Fruit fly (Drosophila melanogaster) whole organism, adult: ENCODE measurements around the gene nAChRbeta2.

ENCODE experiments used
- CG11617 ChIP-seq: fragments of 200-800 bp; sonication (Bioruptor generic); optimal IDR thresholded peaks from 2 replicates; lab custom pipeline; 2017; ENCODE audit warnings: mild to moderate bottlenecking, missing biosample characterization, missing genetic modification reagents, missing genetic modification characterization
- CG12768 ChIP-seq: fragments of 200-800 bp; sonication (Bioruptor generic); optimal IDR thresholded peaks from 2 replicates; lab custom pipeline; 2017; ENCODE audit warnings: missing biosample characterization, missing genetic modification characterization, mild to moderate bottlenecking, moderate library complexity, missing genetic modification reagents
- CG14711 ChIP-seq: fragments of 200-800 bp; sonication (Bioruptor generic); optimal IDR thresholded peaks from 2 replicates; lab custom pipeline; 2018; ENCODE audit warnings: missing biosample characterization, mild to moderate bottlenecking, missing genetic modification characterization, moderate library complexity
- CG1620 ChIP-seq: fragments of 200-800 bp; sonication (Bioruptor generic); optimal IDR thresholded peaks from 2 replicates; lab custom pipeline; 2016; ENCODE audit warnings: missing biosample characterization, missing genetic modification characterization
- CG33017 ChIP-seq: fragments of 200-800 bp; sonication (Bioruptor generic); optimal IDR thresholded peaks from 2 replicates; lab custom pipeline; 2018; ENCODE audit warnings: missing biosample characterization, mild to moderate bottlenecking, missing genetic modification characterization, moderate library complexity
- CG5204 ChIP-seq: fragments of 200-800 bp; sonication (Bioruptor generic); optimal IDR thresholded peaks from 2 replicates; lab custom pipeline; 2016; ENCODE audit warnings: missing biosample characterization, missing genetic modification characterization
- CG7045 ChIP-seq: fragments of 200-800 bp; sonication (Bioruptor generic); optimal IDR thresholded peaks from 2 replicates; lab custom pipeline; 2017; ENCODE audit warnings: missing biosample characterization, mild to moderate bottlenecking, missing genetic modification characterization
- CG7101 ChIP-seq: fragments of 200-800 bp; sonication (Bioruptor generic); optimal IDR thresholded peaks from 2 replicates; lab custom pipeline; 2018; ENCODE audit warnings: missing biosample characterization, mild to moderate bottlenecking, missing genetic modification characterization, moderate library complexity
- Clk ChIP-seq: fragments of 200-800 bp; sonication (Bioruptor generic); optimal IDR thresholded peaks from 2 replicates; lab custom pipeline; 2017; ENCODE audit warnings: missing biosample characterization, missing genetic modification characterization
- Crg-1 ChIP-seq: fragments of 200-800 bp; sonication (Bioruptor generic); optimal IDR thresholded peaks from 2 replicates; lab custom pipeline; 2016; ENCODE audit warnings: missing biosample characterization, missing genetic modification characterization
- Hr96 ChIP-seq: fragments of 200-800 bp; sonication (Bioruptor generic); optimal IDR thresholded peaks from 2 replicates; lab custom pipeline; 2016; ENCODE audit warnings: missing biosample characterization, missing genetic modification characterization
- Mnt ChIP-seq: fragments of 200-800 bp; sonication (Bioruptor generic); optimal IDR thresholded peaks from 2 replicates; lab custom pipeline; 2016; ENCODE audit warnings: missing biosample characterization, mild to moderate bottlenecking, missing genetic modification characterization
- bab1 ChIP-seq: fragments of 200-800 bp; sonication (Bioruptor generic); optimal IDR thresholded peaks from 3 replicates; lab custom pipeline; 2019; ENCODE audit warnings: missing biosample characterization, mild to moderate bottlenecking, missing genetic modification characterization, moderate library complexity
- cic ChIP-seq: fragments of 200-800 bp; sonication (Bioruptor generic); optimal IDR thresholded peaks from 2 replicates; lab custom pipeline; 2017; ENCODE audit warnings: missing biosample characterization, mild to moderate bottlenecking, missing genetic modification characterization, moderate library complexity
- cnc ChIP-seq, 2 experiments: fragments of >200 bp; optimal IDR thresholded peaks; 2 replicates each; lab custom pipeline; 2017
- kay ChIP-seq: fragments of 200-800 bp; sonication (Bioruptor generic); peaks from one replicate; lab custom pipeline; 2016; ENCODE audit warnings: missing biosample characterization, missing genetic modification characterization, borderline replicate concordance
- ovo ChIP-seq: fragments of 200-800 bp; sonication (Bioruptor generic); optimal IDR thresholded peaks from 2 replicates; lab custom pipeline; 2016; ENCODE audit warnings: missing biosample characterization, missing genetic modification characterization
- pad ChIP-seq: fragments of 200-800 bp; sonication (Bioruptor generic); optimal IDR thresholded peaks from 3 replicates; lab custom pipeline; 2017; ENCODE audit warnings: missing biosample characterization, missing genetic modification characterization, mild to moderate bottlenecking, moderate library complexity, missing genetic modification reagents
- tj ChIP-seq: fragments of 200-800 bp; sonication (Bioruptor generic); optimal IDR thresholded peaks from 3 replicates; lab custom pipeline; 2017; ENCODE audit warnings: missing biosample characterization, mild to moderate bottlenecking, missing genetic modification characterization, moderate library complexity
- toe ChIP-seq: fragments of 200-800 bp; sonication (Bioruptor generic); optimal IDR thresholded peaks from 2 replicates; lab custom pipeline; 2016; ENCODE audit warnings: missing biosample characterization, missing genetic modification characterization

The nAChRbeta2 gene

dm6 chr3R:24503627-24504026 lies 11.3 kb downstream of the nAChRbeta2 start:
- no peak for TF ChIP-seq cic
- no peak for TF ChIP-seq Clk
- TF ChIP-seq CG5204 (GFP tag; lab: Kevin White, UChicago): no peak
- TF ChIP-seq CG14711 (tag; lab: Kevin White, UChicago): no peak
- TF ChIP-seq pad (GFP tag; lab: Kevin White, UChicago): no peak
- TF ChIP-seq bab1 (GFP tag; lab: Kevin White, UChicago): no peak
- TF ChIP-seq toe (GFP tag; lab: Kevin White, UChicago): no peak
- no peak for TF ChIP-seq CG1620 (GFP tag; lab: Kevin White, UChicago)
- no peak for TF ChIP-seq CG7045 (GFP tag; lab: Kevin White, UChicago)
- no peak for TF ChIP-seq CG12768 (GFP tag; lab: Kevin White, UChicago)
- no peak for TF ChIP-seq Crg-1 (GFP tag; lab: Kevin White, UChicago)
- TF ChIP-seq CG33017 (tag; lab: Kevin White, UChicago): no peak

- TF ChIP-seq Mnt (GFP tag; lab: Kevin White, UChicago) (no peak), Clk (no peak), Crg-1 (GFP tag; lab: Kevin White, UChicago) (no peak), Hr96 (GFP tag; lab: Kevin White, UChicago) (no peak), CG14711 (tag; lab: Kevin White, UChicago) (no peak), cic (no peak), CG11617 (no peak), CG7045 (GFP tag; lab: Kevin White, UChicago) (no peak)
Observed at dm6 chr3R:24496084-24496483, 18.8 kb downstream of the nAChRbeta2 start.

- TF ChIP-seq toe (GFP tag; lab: Kevin White, UChicago) (no peak), cnc (optimal IDR thresholded peaks at IDR 0.05; lab: Kevin White, UChicago) (no peak), kay (no peak), ovo (GFP tag; lab: Kevin White, UChicago) (no peak), CG7101 (tag; lab: Kevin White, UChicago) (no peak), pad (GFP tag; lab: Kevin White, UChicago) (no peak), CG11617 (no peak), bab1 (GFP tag; lab: Kevin White, UChicago) (no peak), CG33017 (tag; lab: Kevin White, UChicago) (no peak), cic (no peak), CG7045 (GFP tag; lab: Kevin White, UChicago) (no peak), tj (GFP tag; lab: Kevin White, UChicago) (no peak), CG5204 (GFP tag; lab: Kevin White, UChicago) (no peak), CG1620 (GFP tag; lab: Kevin White, UChicago) (no peak), Clk (no peak), CG12768 (GFP tag; lab: Kevin White, UChicago) (no peak)
Observed at dm6 chr3R:24484990-24485478, 29.9 kb downstream of the nAChRbeta2 start, which contains the start of gene nAChRalpha2. Gene nAChRalpha2 (plus strand): TSS chr3R:24485428.

- TF ChIP-seq Mnt (GFP tag; lab: Kevin White, UChicago) (no peak), kay (no peak), CG11617 (no peak), CG14711 (tag; lab: Kevin White, UChicago) (no peak), toe (GFP tag; lab: Kevin White, UChicago) (no peak), tj (GFP tag; lab: Kevin White, UChicago) (no peak), Clk (no peak), ovo (GFP tag; lab: Kevin White, UChicago) (no peak), CG1620 (GFP tag; lab: Kevin White, UChicago) (no peak), CG7101 (tag; lab: Kevin White, UChicago) (no peak), Crg-1 (GFP tag; lab: Kevin White, UChicago) (no peak)
Observed at dm6 chr3R:24481040-24481439, 33.9 kb downstream of the nAChRbeta2 start.

- no peak for TF ChIP-seq CG7101 (tag; lab: Kevin White, UChicago)
- TF ChIP-seq Crg-1 (GFP tag; lab: Kevin White, UChicago): no peak
- TF ChIP-seq kay: no peak
- no peak for TF ChIP-seq bab1 (GFP tag; lab: Kevin White, UChicago)
- no peak for TF ChIP-seq cnc (optimal IDR thresholded peaks at IDR 0.05; lab: Kevin White, UChicago)
- TF ChIP-seq CG1620 (GFP tag; lab: Kevin White, UChicago): no peak
- TF ChIP-seq tj (GFP tag; lab: Kevin White, UChicago): no peak
- no peak for TF ChIP-seq pad (GFP tag; lab: Kevin White, UChicago)
- no peak for TF ChIP-seq Clk
- no peak for TF ChIP-seq CG5204 (GFP tag; lab: Kevin White, UChicago)
- TF ChIP-seq cic: no peak
Observed at dm6 chr3R:24474760-24475159, 40.1 kb downstream of the nAChRbeta2 start.

- TF ChIP-seq cnc (optimal IDR thresholded peaks at IDR 0.05; lab: Kevin White, UChicago): no peak
- TF ChIP-seq tj (GFP tag; lab: Kevin White, UChicago): no peak
- TF ChIP-seq cic: no peak
- no peak for TF ChIP-seq CG14711 (tag; lab: Kevin White, UChicago)
- TF ChIP-seq CG33017 (tag; lab: Kevin White, UChicago): no peak
- TF ChIP-seq Hr96 (GFP tag; lab: Kevin White, UChicago): no peak
- TF ChIP-seq Crg-1 (GFP tag; lab: Kevin White, UChicago): no peak
- no peak for TF ChIP-seq kay
- TF ChIP-seq Clk: no peak
Observed at dm6 chr3R:24469097-24469496, 45.8 kb downstream of the nAChRbeta2 start, which contains the start of gene CG31128. Gene CG31128 (plus strand): TSS chr3R:24469397.

- TF ChIP-seq CG1620 (GFP tag; lab: Kevin White, UChicago) (no peak), Hr96 (GFP tag; lab: Kevin White, UChicago) (no peak), kay (no peak), CG5204 (GFP tag; lab: Kevin White, UChicago) (no peak), tj (GFP tag; lab: Kevin White, UChicago) (no peak), CG11617 (no peak), Mnt (GFP tag; lab: Kevin White, UChicago) (no peak), Clk (no peak), cnc (optimal IDR thresholded peaks at IDR 0.05; lab: Kevin White, UChicago) (no peak), bab1 (GFP tag; lab: Kevin White, UChicago) (no peak), CG14711 (tag; lab: Kevin White, UChicago) (no peak), toe (GFP tag; lab: Kevin White, UChicago) (no peak), cic (no peak), CG7045 (GFP tag; lab: Kevin White, UChicago) (no peak), ovo (GFP tag; lab: Kevin White, UChicago) (no peak), CG12768 (GFP tag; lab: Kevin White, UChicago) (no peak), CG7101 (tag; lab: Kevin White, UChicago) (no peak)
Observed at dm6 chr3R:24467237-24467636, 47.7 kb downstream of the nAChRbeta2 start.
